Worm (Caenorhabditis elegans) whole organism, mixed stage, embryonic: ENCODE data around the gene F13A7.7.
"Not testable (repeated sequence)": the region's sequence is repeated elsewhere in the genome, so short reads cannot be mapped to it uniquely, and the experiment has no call there.

Experiments used
- elt-1 ChIP-seq: sonication (generic microtip); optimal IDR thresholded peaks from 2 replicates; lab custom pipeline; 2017; ENCODE audit warnings: missing genetic modification characterization, mild to moderate bottlenecking, missing compliant biosample characterization, antibody characterized with exemption, moderate library complexity, borderline replicate concordance; ENCODE audit not compliant: insufficient read depth
- elt-3 ChIP-seq: fragments of 150-350 bp; optimal IDR thresholded peaks from 2 replicates; lab custom pipeline; 2014; ENCODE audit warnings: missing biosample characterization, missing genetic modification characterization
- lin-13 ChIP-seq: fragments of 150-350 bp; optimal IDR thresholded peaks from 2 replicates; lab custom pipeline; 2014; ENCODE audit warnings: missing biosample characterization, missing genetic modification characterization
- lsy-2 ChIP-seq: fragments of 150-350 bp; optimal IDR thresholded peaks from 2 replicates; lab custom pipeline; 2014; ENCODE audit warnings: missing biosample characterization, missing genetic modification characterization
- mab-5 ChIP-seq: fragments of 150-350 bp; optimal IDR thresholded peaks from 2 replicates; lab custom pipeline; 2014; ENCODE audit warnings: missing biosample characterization, missing genetic modification characterization
- mep-1 ChIP-seq: fragments of 150-350 bp; optimal IDR thresholded peaks from 2 replicates; lab custom pipeline; 2017; ENCODE audit warnings: missing biosample characterization, missing genetic modification reagents, missing genetic modification characterization, inconsistent platforms
- nhr-12 ChIP-seq: fragments of 150-350 bp; optimal IDR thresholded peaks from 2 replicates; lab custom pipeline; 2014; ENCODE audit warnings: missing biosample characterization, missing genetic modification characterization
- nhr-28 ChIP-seq: fragments of 150-350 bp; optimal IDR thresholded peaks from 2 replicates; lab custom pipeline; 2014; ENCODE audit warnings: missing biosample characterization, missing genetic modification characterization
- tbx-8 ChIP-seq: fragments of 200-800 bp; sonication (Bioruptor generic); optimal IDR thresholded peaks from 2 replicates; lab custom pipeline; 2018; ENCODE audit warnings: mild to moderate bottlenecking, missing genetic modification characterization, moderate library complexity, missing compliant biosample characterization
- unc-62 ChIP-seq: fragments of 150-350 bp; optimal IDR thresholded peaks from 2 replicates; lab custom pipeline; 2014; ENCODE audit warnings: missing biosample characterization, missing genetic modification reagents, missing genetic modification characterization
- ztf-11 ChIP-seq: fragments of 150-350 bp; optimal IDR thresholded peaks from 2 replicates; lab custom pipeline; 2014; ENCODE audit warnings: missing biosample characterization, missing genetic modification characterization

- TF ChIP-seq nhr-28; tbx-8 (GFP tag; lab: Kevin White, UChicago); ztf-11; mab-5; nhr-12 (tag; lab: Kevin White, UChicago); elt-3 (tag; lab: Kevin White, UChicago); mep-1 (tag; lab: Kevin White, UChicago); unc-62 (GFP tag; lab: Kevin White, UChicago); lin-13 (tag; lab: Kevin White, UChicago); elt-1 (tag; lab: Kevin White, UChicago); lsy-2 (tag; lab: Kevin White, UChicago): not testable (repeated sequence)
These were observed 45.1 kb downstream of the F13A7.7 start, which contains the start of gene slc-9B.2 for ce11 chrV:16338287-16339092.
